Worm (Caenorhabditis elegans) whole organism, midembryonic: Measurements from ENCODE around the gene W06D11.5.

Experiments
- T22C8.4 ChIP-seq: fragments of 200-800 bp; sonication (Bioruptor generic); IDR thresholded peaks from 2 replicates; pipeline ENCODE4 v1.3.6; 2022; ENCODE audit warnings: missing genetic modification characterization, missing compliant biosample characterization
- cog-1 ChIP-seq: sonication (generic microtip); optimal IDR thresholded peaks from 2 replicates; lab custom pipeline; 2016; ENCODE audit warnings: missing genetic modification characterization, missing compliant biosample characterization
- klf-2 ChIP-seq: fragments of 200-800 bp; sonication (Bioruptor generic); conservative IDR thresholded peaks from 2 replicates; pipeline ENCODE4 v1.3.6; 2022; ENCODE audit warnings: missing genetic modification reagents, missing genetic modification characterization, missing compliant biosample characterization
- ref-1 ChIP-seq: fragments of 200-800 bp; sonication (Bioruptor generic); conservative IDR thresholded peaks from 2 replicates; pipeline ENCODE4 v1.3.6; 2022; ENCODE audit warnings: missing genetic modification reagents, missing genetic modification characterization, missing compliant biosample characterization
- ztf-29 ChIP-seq: fragments of 200-800 bp; sonication (Bioruptor generic); IDR thresholded peaks from 2 replicates; pipeline ENCODE4 v1.3.6; 2022; ENCODE audit warnings: missing genetic modification reagents, missing genetic modification characterization, missing compliant biosample characterization

- TF ChIP-seq klf-2 (GFP tag; lab: Robert Waterston, UW) (no peak), ztf-29 (no peak), ref-1 (GFP tag; lab: Robert Waterston, UW) (no peak), T22C8.4 (no peak), cog-1 (tag; lab: Kevin White, UChicago) (no peak)
Measured at ce11 chrX:12346729-12347128, 46.8 kb downstream of the W06D11.5 start, which contains the start of gene F42F12.11.
